Worm (Caenorhabditis elegans): ENCODE data around the gene Y50D4C.3.

Y50D4C.3 gene

DNA sequence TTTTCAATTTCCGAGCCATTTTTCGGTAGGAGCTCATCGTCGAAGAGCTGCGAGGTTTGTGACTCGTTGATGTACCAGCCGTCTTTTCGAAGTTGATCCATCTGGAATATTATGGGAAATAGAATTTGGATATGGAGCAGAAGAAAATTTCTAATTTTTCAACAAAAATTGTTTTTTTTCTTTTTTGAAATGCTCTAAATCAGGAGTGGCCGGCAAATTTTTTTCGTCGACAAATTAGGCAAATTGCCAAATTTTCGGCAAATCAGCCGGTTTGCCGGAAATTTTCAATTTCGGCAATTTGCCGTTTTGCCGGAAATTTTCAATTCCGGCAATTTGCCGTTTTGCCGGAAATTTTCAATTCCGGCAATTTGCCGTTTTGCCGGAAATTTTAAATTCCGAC, at the start of gene Y50D4C.3:
Y50D4C.3 (minus strand) TSS at position 101 of the 400 bp plus-strand sequence.
- TF ChIP-seq ceh-28 (tag; optimal IDR thresholded peaks at IDR 0.05) (no peak), Y5F2A.4 (GFP tag; optimal IDR thresholded peaks at IDR 0.05) (no peak), mdl-1 (tag; optimal IDR thresholded peaks at IDR 0.05) (no peak), snpc-4 (tag; optimal IDR thresholded peaks at IDR 0.05) (no peak), hif-1 (tag; optimal IDR thresholded peaks at IDR 0.05) (no peak), Y105C5A.15 (GFP tag; IDR thresholded peaks at IDR 0.05) (no peak), zag-1 (tag; optimal IDR thresholded peaks at IDR 0.05) (no peak), lim-7 (GFP tag; IDR thresholded peaks at IDR 0.05) (no peak), nhr-41 (GFP tag; IDR thresholded peaks at IDR 0.05) (no peak), cey-2 (tag; optimal IDR thresholded peaks at IDR 0.05; ENCODE audit: borderline replicate concordance, insufficient read depth) (no peak), ztf-7 (tag; optimal IDR thresholded peaks at IDR 0.05) (no peak), madf-9 (GFP tag; conservative IDR thresholded peaks at IDR 0.05) (no peak), snpc-1.2 (GFP tag; IDR thresholded peaks at IDR 0.05) (no peak), ztf-11 (tag; optimal IDR thresholded peaks at IDR 0.05) (no peak), mep-1 (tag; optimal IDR thresholded peaks at IDR 0.05) (no peak), daf-8 (GFP tag; IDR thresholded peaks at IDR 0.05) (no peak), nhr-28 (tag; optimal IDR thresholded peaks at IDR 0.05) (no peak), nhr-10 (tag; optimal IDR thresholded peaks at IDR 0.05) (no peak)

DNA sequence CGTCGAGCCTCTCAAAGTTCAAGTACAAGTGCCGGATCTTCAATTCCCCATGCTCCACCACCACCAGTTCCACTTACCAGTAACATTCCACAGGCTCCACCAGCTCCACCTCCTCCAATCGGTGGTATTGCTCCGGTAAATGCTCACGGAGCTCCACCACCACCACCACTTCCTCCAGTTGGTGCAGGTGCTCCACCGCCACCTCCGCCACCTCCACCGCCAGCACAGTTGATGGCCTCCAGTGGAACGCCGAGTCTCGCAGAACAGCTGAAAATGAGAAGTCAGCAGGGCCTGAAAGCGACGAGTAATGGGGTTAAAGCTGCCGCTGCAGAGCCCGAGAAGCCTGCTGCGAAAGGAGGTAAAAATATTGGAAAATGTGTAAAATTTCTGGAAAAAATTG, 45.3 kb upstream of the Y50D4C.3 start:
- TF ChIP-seq nhr-48 (tag; optimal IDR thresholded peaks at IDR 0.05): no peak
- TF ChIP-seq zfp-3 (GFP tag; conservative IDR thresholded peaks at IDR 0.05): no peak
- peak; percentile 94 for TF ChIP-seq set-16 (GFP tag; IDR thresholded peaks at IDR 0.05)

DNA sequence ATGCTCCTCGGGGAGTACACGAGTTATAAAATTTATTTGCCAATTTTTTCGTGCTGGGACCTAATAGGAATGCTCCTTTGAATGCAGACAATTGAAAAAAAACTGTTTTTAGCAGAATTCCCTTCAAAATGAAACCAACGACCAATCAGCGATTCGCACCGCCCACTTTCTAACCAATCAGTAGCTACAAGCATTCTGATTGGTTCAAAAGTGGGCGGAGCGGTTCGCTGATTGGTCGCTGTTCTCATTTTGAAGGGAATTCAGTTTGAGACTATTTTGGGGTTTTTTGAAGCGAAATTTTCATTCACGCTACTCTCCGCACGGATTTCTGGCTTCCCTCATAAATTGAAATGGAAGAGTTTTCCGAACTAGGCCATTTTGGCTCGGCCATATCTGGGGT, 38.1 kb upstream of the Y50D4C.3 start:
- TF ChIP-seq ceh-82 (tag; optimal IDR thresholded peaks at IDR 0.05): no peak
- TF ChIP-seq ces-1 (GFP tag; optimal IDR thresholded peaks at IDR 0.05): no peak
- no peak for TF ChIP-seq unc-62 (GFP tag; optimal IDR thresholded peaks at IDR 0.05 in 1 of 2)
- no peak for TF ChIP-seq unc-62 (tag; optimal IDR thresholded peaks at IDR 0.05)
- no peak for TF ChIP-seq dmd-9 (GFP tag; IDR thresholded peaks at IDR 0.05)
- TF ChIP-seq egl-43 (GFP tag; IDR thresholded peaks at IDR 0.05): no peak
- no peak for TF ChIP-seq ceh-28 (tag; optimal IDR thresholded peaks at IDR 0.05)
- no peak for TF ChIP-seq fos-1 (tag; optimal IDR thresholded peaks at IDR 0.05)
- TF ChIP-seq spr-3 (GFP tag; optimal IDR thresholded peaks at IDR 0.05): no peak
- no peak for TF ChIP-seq nhr-6 (tag; optimal IDR thresholded peaks at IDR 0.05)
- no peak for TF ChIP-seq nhr-111 (GFP tag; optimal IDR thresholded peaks at IDR 0.05)
- no peak for TF ChIP-seq zfp-3 (GFP tag; conservative IDR thresholded peaks at IDR 0.05)
- TF ChIP-seq lim-7 (GFP tag; IDR thresholded peaks at IDR 0.05): no peak
- TF ChIP-seq F26F4.8 (GFP tag; conservative IDR thresholded peaks at IDR 0.05): no peak
- no peak for TF ChIP-seq cey-2 (tag; optimal IDR thresholded peaks at IDR 0.05; ENCODE audit: borderline replicate concordance, insufficient read depth)
- TF ChIP-seq nhr-48 (tag; optimal IDR thresholded peaks at IDR 0.05): no peak
- no peak for TF ChIP-seq dpl-1 (GFP tag; optimal IDR thresholded peaks at IDR 0.05)

DNA sequence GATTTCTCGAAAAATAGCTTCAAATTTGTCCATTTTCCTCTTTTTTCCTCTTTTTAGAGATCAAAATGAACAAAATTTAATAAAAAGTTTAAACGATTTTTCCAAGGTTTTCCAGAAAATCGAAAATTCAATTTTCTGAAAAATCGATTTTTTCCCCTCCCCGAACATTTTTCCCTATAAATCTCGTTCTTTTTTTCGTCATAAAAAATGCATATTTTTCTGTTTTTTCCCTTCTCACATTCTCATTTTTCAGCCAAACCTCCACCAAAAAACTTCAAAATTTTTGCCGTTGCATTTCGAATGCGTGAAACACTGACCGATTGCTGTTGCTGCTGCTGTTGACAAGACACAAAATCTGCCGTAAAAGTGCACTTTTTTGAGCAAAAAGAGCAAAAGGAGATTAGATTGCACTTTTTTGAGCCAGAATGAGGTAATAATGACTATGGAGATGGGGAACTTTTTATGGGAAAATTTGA, 37.3 kb upstream of the Y50D4C.3 start, which contains the start of the genes Y50D4C.12 and unc-34:
Y50D4C.12 (plus strand) TSS at position 301 of the 476 bp plus-strand sequence.
unc-34 (plus strand) TSS at position 426 of the 476 bp plus-strand sequence.
- peak; percentile 38 for TF ChIP-seq aha-1 (tag)
- TF ChIP-seq nhr-42 (GFP tag; IDR thresholded peaks at IDR 0.05): no peak

DNA sequence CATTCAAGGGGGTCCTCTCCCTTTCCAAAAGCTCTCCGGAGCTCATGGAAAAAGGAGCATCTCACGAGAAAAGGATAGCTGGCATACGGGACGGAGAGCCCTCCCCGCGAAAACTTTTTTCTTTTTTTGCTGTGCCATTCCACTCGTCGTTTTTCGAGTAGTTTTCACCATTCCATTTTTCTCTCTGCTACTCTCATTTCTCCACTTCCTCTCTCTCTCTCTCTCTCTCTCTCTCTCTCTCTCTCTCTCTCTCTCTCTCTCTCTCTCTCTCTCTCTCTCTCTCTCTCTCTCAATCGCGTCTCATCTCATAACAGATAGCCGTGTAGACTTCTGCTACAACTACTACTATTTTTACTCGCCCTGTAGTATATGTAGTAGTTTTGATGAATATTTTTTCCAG, 34.7 kb upstream of the Y50D4C.3 start:
- TF ChIP-seq lin-38 (GFP tag; IDR thresholded peaks at IDR 0.05) (no peak; the same call in 1 of the 2 replicates), aha-1 (tag) (peak; percentile 95), hlh-30 (tag; optimal IDR thresholded peaks at IDR 0.05; ENCODE audit: insufficient read depth) (peak; percentile 1), fkh-10 (GFP tag; optimal IDR thresholded peaks at IDR 0.05) (peak; percentile 31), ctbp-1 (GFP tag; IDR thresholded peaks at IDR 0.05) (peak; percentile 72), mep-1 (tag; optimal IDR thresholded peaks at IDR 0.05) (peak; percentile 58), F49E8.2 (tag; optimal IDR thresholded peaks at IDR 0.05; ENCODE audit: borderline replicate concordance) (no peak), unc-62 (GFP tag; optimal IDR thresholded peaks at IDR 0.05 in 1 of 2) (peak in 1 of 2 experiments; percentile 92), unc-62 (tag; optimal IDR thresholded peaks at IDR 0.05) (no peak), set-16 (GFP tag; IDR thresholded peaks at IDR 0.05) (peak; percentile 75), daf-16 (GFP tag; optimal IDR thresholded peaks at IDR 0.05) (no peak), daf-16 (tag; optimal IDR thresholded peaks at IDR 0.05) (no peak), hmg-1.1 (GFP tag; IDR thresholded peaks at IDR 0.05) (peak; percentile 51; the same call in 1 of the 2 replicates), cey-2 (tag; optimal IDR thresholded peaks at IDR 0.05; ENCODE audit: borderline replicate concordance, insufficient read depth) (no peak), egl-43 (GFP tag; IDR thresholded peaks at IDR 0.05) (no peak), dve-1 (tag; optimal IDR thresholded peaks at IDR 0.05; ENCODE audit: insufficient read depth) (peak; percentile 6), nhr-11 (tag; optimal IDR thresholded peaks at IDR 0.05) (peak; percentile 21)

Data from whole organism, L4 larva.